Fruit fly (Drosophila melanogaster): ENCODE data around the gene Cpr62Bb.

Gene Cpr62Bb

dm6 chr3L:1876215-1876625 lies 41.3 kb upstream of the Cpr62Bb start, which contains the start of gene dre4 (continued):
- TF ChIP-seq CG11504 (tag; optimal IDR thresholded peaks at IDR 0.05) (peak; percentile 75), Med (GFP tag) (peak; percentile 91), ham (GFP tag; IDR thresholded peaks at IDR 0.05) (no peak), CG3726 (GFP tag; IDR thresholded peaks at IDR 0.05) (0 out of 3 replicates have a peak, but pooled peaks have one; percentile 29), CG34422 (GFP tag; IDR thresholded peaks at IDR 0.05) (peak; percentile 90), CG3281 (GFP tag; optimal IDR thresholded peaks at IDR 0.05) (peak; percentile 50), sim (GFP tag; IDR thresholded peaks at IDR 0.05) (no peak), scrt (GFP tag; optimal IDR thresholded peaks at IDR 0.05) (peak; percentile 32), chinmo (GFP tag; IDR thresholded peaks at IDR 0.05; ENCODE audit: partially characterized antibody) (0 out of 4 replicates have a peak, but pooled peaks have one; percentile 19), usp (GFP tag; optimal IDR thresholded peaks at IDR 0.05) (no peak), sug (tag; optimal IDR thresholded peaks at IDR 0.05) (no peak), her (GFP tag; optimal IDR thresholded peaks at IDR 0.05) (peak; percentile 72), CG7786 (GFP tag; optimal IDR thresholded peaks at IDR 0.05) (peak; percentile 67), trh (GFP tag; optimal IDR thresholded peaks at IDR 0.05) (no peak), BEAF-32 (GFP tag; optimal IDR thresholded peaks at IDR 0.05) (peak; percentile 63), oc (tag; optimal IDR thresholded peaks at IDR 0.05) (peak; percentile 39), CG1603 (tag; optimal IDR thresholded peaks at IDR 0.05) (peak; percentile 83), CG11560 (tag; IDR thresholded peaks at IDR 0.05) (no peak), CkIIα-i1 (GFP tag; IDR thresholded peaks at IDR 0.05) (no peak), ems (GFP tag; optimal IDR thresholded peaks at IDR 0.05) (peak; percentile 54), sima (GFP tag; optimal IDR thresholded peaks at IDR 0.05) (peak; percentile 27), az2 (GFP tag; optimal IDR thresholded peaks at IDR 0.05) (peak; percentile 63), salm (tag; optimal IDR thresholded peaks at IDR 0.05) (peak; percentile 45), gsb-n (tag; optimal IDR thresholded peaks at IDR 0.05) (peak; percentile 72), CG34376 (GFP tag; optimal IDR thresholded peaks at IDR 0.05) (peak; percentile 49), Side (GFP tag; optimal IDR thresholded peaks at IDR 0.05) (peak; percentile 68), CG8388 (GFP tag; optimal IDR thresholded peaks at IDR 0.05) (peak; percentile 68), CG4424 (GFP tag; optimal IDR thresholded peaks at IDR 0.05) (peak; percentile 73), CG1792 (GFP tag; optimal IDR thresholded peaks at IDR 0.05) (peak; percentile 67), CG4404 (GFP tag; IDR thresholded peaks at IDR 0.05) (no peak), ERR (GFP tag; optimal IDR thresholded peaks at IDR 0.05) (peak; percentile 34), CG10147 (GFP tag; optimal IDR thresholded peaks at IDR 0.05) (peak; percentile 66), CG3847 (GFP tag; IDR thresholded peaks at IDR 0.05) (peak; percentile 65), TFAM (GFP tag; optimal IDR thresholded peaks at IDR 0.05) (no peak), CG8089 (GFP tag; optimal IDR thresholded peaks at IDR 0.05) (peak; percentile 49), Dbx (GFP tag; IDR thresholded peaks at IDR 0.05) (peak; percentile 83), tin (GFP tag; optimal IDR thresholded peaks at IDR 0.05) (peak; percentile 73), jigr1 (GFP tag; IDR thresholded peaks at IDR 0.05) (no peak), Ets97D (GFP tag; optimal IDR thresholded peaks at IDR 0.05) (peak; percentile 89), dati (GFP tag; IDR thresholded peaks at IDR 0.05) (0 out of 2 replicates have a peak, but pooled peaks have one; percentile 56), gsb (GFP tag; IDR thresholded peaks at IDR 0.05) (peak; percentile 28; the same call in 1 of the 2 replicates), CG13424 (tag; optimal IDR thresholded peaks at IDR 0.05) (peak; percentile 53), kah (GFP tag; optimal IDR thresholded peaks at IDR 0.05) (no peak), dimm (GFP tag; IDR thresholded peaks at IDR 0.05) (peak; percentile 18; the same call in 1 of the 2 replicates), NK7.1 (GFP tag; optimal IDR thresholded peaks at IDR 0.05) (peak; percentile 21), lab (GFP tag; optimal IDR thresholded peaks at IDR 0.05) (peak; percentile 83), gfzf (GFP tag; optimal IDR thresholded peaks at IDR 0.05) (peak; percentile 97), C15 (GFP tag; IDR thresholded peaks at IDR 0.05) (no peak), CG9437 (GFP tag; optimal IDR thresholded peaks at IDR 0.05) (peak; percentile 75), cato (GFP tag; optimal IDR thresholded peaks at IDR 0.05; ENCODE audit: borderline replicate concordance) (peak; percentile 18), chif (GFP tag; optimal IDR thresholded peaks at IDR 0.05) (peak; percentile 56 to 71)
